Fruit fly (Drosophila melanogaster) whole organism, embryonic: ENCODE data around the gene CG6296.
A peak's percentile ranks its signal among the peaks of the same experiment; 100 is the strongest.

Source experiments
- Atf6 ChIP-seq: fragments of 200-800 bp; sonication (Bioruptor generic); IDR thresholded peaks from 2 replicates; pipeline ENCODE4 v1.3.6; 2022; ENCODE audit warnings: missing biosample characterization, missing genetic modification characterization
- Awh ChIP-seq: fragments of 200-800 bp; sonication (Bioruptor generic); IDR thresholded peaks from 2 replicates; pipeline ENCODE4, ENCODE4 v1.3.6; 2022; ENCODE audit warnings: missing biosample characterization, missing genetic modification characterization
- B-H1 ChIP-seq: fragments of 200-800 bp; sonication (Bioruptor generic); IDR thresholded peaks from 3 replicates; pipeline ENCODE4 v1.3.6; 2022; ENCODE audit warnings: missing biosample characterization, missing genetic modification characterization
- CG10543 ChIP-seq: fragments of 200-800 bp; sonication (Bioruptor generic); optimal IDR thresholded peaks from 3 replicates; lab custom pipeline; 2017; ENCODE audit warnings: missing biosample characterization, mild to moderate bottlenecking, missing genetic modification characterization, moderate library complexity
- CG11085 ChIP-seq: fragments of 200-800 bp; sonication (Bioruptor generic); IDR thresholded peaks from 2 replicates; pipeline ENCODE4 v1.3.6; 2022; ENCODE audit warnings: missing biosample characterization, missing genetic modification characterization
- CG11560 ChIP-seq: fragments of 200-800 bp; sonication (Bioruptor generic); IDR thresholded peaks from 3 replicates; pipeline ENCODE4 v1.3.6; 2022; ENCODE audit warnings: missing biosample characterization, missing genetic modification characterization
- CG12104 ChIP-seq: fragments of 200-800 bp; sonication (Bioruptor generic); optimal IDR thresholded peaks from 3 replicates; lab custom pipeline; 2016; ENCODE audit warnings: missing biosample characterization, missing genetic modification characterization
- CG12391 ChIP-seq: fragments of 200-800 bp; sonication (Bioruptor generic); optimal IDR thresholded peaks from 3 replicates; lab custom pipeline; 2018; ENCODE audit warnings: missing biosample characterization, mild to moderate bottlenecking, missing genetic modification characterization, moderate library complexity
- CG13287 ChIP-seq: fragments of 200-800 bp; sonication (Bioruptor generic); IDR thresholded peaks from 2 replicates; pipeline ENCODE4 v1.3.6; 2022; ENCODE audit warnings: missing biosample characterization, missing genetic modification characterization; ENCODE audit not compliant: partially characterized antibody
- CG13775 ChIP-seq: fragments of 200-800 bp; sonication (Bioruptor generic); optimal IDR thresholded peaks from 3 replicates; lab custom pipeline; 2017; ENCODE audit warnings: missing biosample characterization, mild to moderate bottlenecking, missing genetic modification characterization
- CG14050 ChIP-seq: fragments of 200-800 bp; sonication (Bioruptor generic); IDR thresholded peaks from 3 replicates; pipeline ENCODE4 v1.3.6; 2022; ENCODE audit warnings: missing biosample characterization, missing genetic modification characterization
- CG15011 ChIP-seq: fragments of 200-800 bp; sonication (Bioruptor generic); optimal IDR thresholded peaks from 3 replicates; lab custom pipeline; 2018; ENCODE audit warnings: missing biosample characterization, mild to moderate bottlenecking, missing genetic modification characterization
- CG17829 ChIP-seq: fragments of 200-800 bp; optimal IDR thresholded peaks from 2 replicates; lab custom pipeline; 2019; ENCODE audit warnings: missing biosample characterization, mild to moderate bottlenecking, missing genetic modification characterization, moderate library complexity
- CG18599 ChIP-seq: fragments of 200-800 bp; sonication (Bioruptor generic); optimal IDR thresholded peaks from 3 replicates; lab custom pipeline; 2017; ENCODE audit warnings: missing biosample characterization, missing genetic modification characterization, mild to moderate bottlenecking, moderate library complexity, missing genetic modification reagents
- CG31388 ChIP-seq: fragments of 200-800 bp; sonication (Bioruptor generic); optimal IDR thresholded peaks from 2 replicates; lab custom pipeline; 2016; ENCODE audit warnings: missing biosample characterization, missing genetic modification characterization
- CG4282 ChIP-seq: fragments of 200-800 bp; sonication (Bioruptor generic); optimal IDR thresholded peaks from 2 replicates; lab custom pipeline; 2016; ENCODE audit warnings: missing biosample characterization, missing genetic modification characterization
- CG6683 ChIP-seq: fragments of 200-800 bp; sonication (Bioruptor generic); optimal IDR thresholded peaks from 2 replicates; lab custom pipeline; 2017; ENCODE audit warnings: missing biosample characterization, mild to moderate bottlenecking, missing genetic modification characterization, missing genetic modification reagents
- CG8924 ChIP-seq: fragments of 200-800 bp; optimal IDR thresholded peaks from 3 replicates; lab custom pipeline; 2019; ENCODE audit warnings: missing biosample characterization, mild to moderate bottlenecking, missing genetic modification characterization, moderate library complexity
- CG9876 ChIP-seq: fragments of 200-800 bp; sonication (Bioruptor generic); optimal IDR thresholded peaks from 2 replicates; lab custom pipeline; 2016; ENCODE audit warnings: missing biosample characterization, missing genetic modification characterization
- H2.0 ChIP-seq: fragments of 200-800 bp; sonication (Bioruptor generic); IDR thresholded peaks from 2 replicates; pipeline ENCODE4 v1.3.6; 2022; ENCODE audit warnings: missing biosample characterization, missing genetic modification characterization
- Kr ChIP-seq: fragments of 200-800 bp; sonication (Bioruptor generic); optimal IDR thresholded peaks from 2 replicates; lab custom pipeline; 2017; ENCODE audit warnings: missing biosample characterization, mild to moderate bottlenecking, missing genetic modification characterization
- Lpt ChIP-seq: fragments of >200 bp; optimal IDR thresholded peaks from 2 replicates; lab custom pipeline; 2018; ENCODE audit warnings: missing biosample characterization, missing genetic modification characterization
- Max ChIP-seq: fragments of 200-800 bp; sonication (Bioruptor generic); optimal IDR thresholded peaks from 2 replicates; lab custom pipeline; 2016; ENCODE audit warnings: missing biosample characterization, mild to moderate bottlenecking, missing genetic modification characterization
- Poxn ChIP-seq: fragments of 200-800 bp; sonication (Bioruptor generic); IDR thresholded peaks from 2 replicates; pipeline ENCODE4 v1.3.6; 2022; ENCODE audit warnings: missing biosample characterization, missing genetic modification characterization
- Rx ChIP-seq: fragments of 200-800 bp; sonication (Bioruptor generic); IDR thresholded peaks from 2 replicates; pipeline ENCODE4 v1.3.6; 2022; ENCODE audit warnings: missing biosample characterization, missing genetic modification characterization
- Trl ChIP-seq, 3 experiments: fragments of >200 bp in 2 of 3; fragments of 200-800 bp in 1 of 3; sonication (Bioruptor generic) in 1 of 3; optimal IDR thresholded peaks; 2 replicates in 1 of 3; 3 replicates in 2 of 3; lab custom pipeline; 2016 to 2017; ENCODE audit warnings: missing biosample characterization in 1 of 3, missing genetic modification characterization in 1 of 3
- Xbp1 ChIP-seq: fragments of 200-800 bp; sonication (Bioruptor generic); optimal IDR thresholded peaks from 3 replicates; lab custom pipeline; 2016; ENCODE audit warnings: missing biosample characterization, mild to moderate bottlenecking, missing genetic modification characterization
- ab ChIP-seq: fragments of 200-800 bp; sonication (Bioruptor generic); optimal IDR thresholded peaks from 2 replicates; lab custom pipeline; 2016; ENCODE audit warnings: missing biosample characterization, missing genetic modification characterization
- ci ChIP-seq: fragments of 200-800 bp; sonication (Bioruptor generic); IDR thresholded peaks from 3 replicates; pipeline ENCODE4 v1.3.6; 2022; ENCODE audit warnings: missing biosample characterization, missing genetic modification characterization
- crol ChIP-seq: fragments of 200-800 bp; sonication (Bioruptor generic); IDR thresholded peaks from 2 replicates; pipeline ENCODE4 v1.3.6; 2022; ENCODE audit warnings: missing biosample characterization, missing genetic modification characterization
- en ChIP-seq: fragments of 200-800 bp; sonication (Bioruptor generic); optimal IDR thresholded peaks from 2 replicates; lab custom pipeline; 2016; ENCODE audit warnings: missing biosample characterization, missing genetic modification characterization
- fd102C ChIP-seq: fragments of 200-800 bp; sonication (Bioruptor generic); optimal IDR thresholded peaks from 2 replicates; lab custom pipeline; 2018; ENCODE audit warnings: missing biosample characterization, mild to moderate bottlenecking, missing genetic modification characterization, moderate library complexity
- fd64A ChIP-seq: fragments of 200-800 bp; sonication (Bioruptor generic); optimal IDR thresholded peaks from 3 replicates; lab custom pipeline; 2018; ENCODE audit warnings: missing biosample characterization, mild to moderate bottlenecking, missing genetic modification characterization
- ftz-f1 ChIP-seq: fragments of 200-800 bp; sonication (Bioruptor generic); optimal IDR thresholded peaks from 2 replicates; lab custom pipeline; 2016; ENCODE audit warnings: missing biosample characterization, missing genetic modification characterization
- gcm2 ChIP-seq: fragments of 200-800 bp; sonication (Bioruptor generic); optimal IDR thresholded peaks from 2 replicates; lab custom pipeline; 2016; ENCODE audit warnings: missing biosample characterization, missing genetic modification characterization
- grn ChIP-seq: fragments of 200-800 bp; sonication (Bioruptor generic); optimal IDR thresholded peaks from 3 replicates; lab custom pipeline; 2017; ENCODE audit warnings: missing biosample characterization, missing genetic modification characterization
- h ChIP-seq: fragments of >200 bp; optimal IDR thresholded peaks from 2 replicates; lab custom pipeline; 2017
- ham ChIP-seq: fragments of 200-800 bp; sonication (Bioruptor generic); IDR thresholded peaks from 2 replicates; pipeline ENCODE4 v1.3.6; 2022; ENCODE audit warnings: missing biosample characterization, missing genetic modification characterization
- hbn ChIP-seq: fragments of 200-800 bp; sonication (Bioruptor generic); IDR thresholded peaks from 2 replicates; pipeline ENCODE4 v1.3.6; 2022; ENCODE audit warnings: missing biosample characterization, missing genetic modification characterization; ENCODE audit not compliant: partially characterized antibody
- hkb ChIP-seq, 2 experiments: fragments of 200-800 bp in 1 of 2; fragments of >200 bp in 1 of 2; sonication (Bioruptor generic) in 1 of 2; IDR thresholded peaks in 1 of 2; optimal IDR thresholded peaks in 1 of 2; 2 replicates each; pipeline versions ENCODE4 v1.3.6 to Lab custom; 2017 to 2022; ENCODE audit warnings: missing biosample characterization in 1 of 2, missing genetic modification characterization in 1 of 2
- hth ChIP-seq: fragments of >200 bp; optimal IDR thresholded peaks from 2 replicates; lab custom pipeline; 2017; ENCODE audit warnings: inconsistent platforms
- nau ChIP-seq: fragments of 200-800 bp; sonication (Bioruptor generic); optimal IDR thresholded peaks from 3 replicates; lab custom pipeline; 2017; ENCODE audit warnings: missing biosample characterization, mild to moderate bottlenecking, missing genetic modification characterization, missing genetic modification reagents
- peb ChIP-seq: fragments of 200-800 bp; sonication (Bioruptor generic); IDR thresholded peaks from 2 replicates; pipeline ENCODE4 v1.3.6; 2022; ENCODE audit warnings: missing biosample characterization, missing genetic modification characterization
- pzg ChIP-seq: fragments of 200-800 bp; sonication (Bioruptor generic); optimal IDR thresholded peaks from 3 replicates; lab custom pipeline; 2018; ENCODE audit warnings: missing biosample characterization, mild to moderate bottlenecking, missing genetic modification characterization, moderate library complexity
- ro ChIP-seq: fragments of 200-800 bp; sonication (Bioruptor generic); IDR thresholded peaks from 2 replicates; pipeline ENCODE4 v1.3.6; 2022; ENCODE audit warnings: missing biosample characterization, missing genetic modification characterization
- salm ChIP-seq: fragments of 200-800 bp; sonication (Bioruptor generic); optimal IDR thresholded peaks from 2 replicates; lab custom pipeline; 2018; ENCODE audit warnings: missing biosample characterization, mild to moderate bottlenecking, missing genetic modification characterization
- sob ChIP-seq: fragments of 200-800 bp; sonication (Bioruptor generic); IDR thresholded peaks from 2 replicates; pipeline ENCODE4 v1.3.6; 2022; ENCODE audit warnings: missing biosample characterization, missing genetic modification characterization
- tll ChIP-seq, 2 experiments: fragments of 200-800 bp in 1 of 2; fragments of >200 bp in 1 of 2; sonication (Bioruptor generic) in 1 of 2; optimal IDR thresholded peaks; 2 replicates each; lab custom pipeline; 2017 to 2019; ENCODE audit warnings: missing biosample characterization in 2 of 2, missing genetic modification characterization in 2 of 2, mild to moderate bottlenecking in 1 of 2, moderate library complexity in 1 of 2
- wor ChIP-seq: fragments of 200-800 bp; sonication (Bioruptor generic); IDR thresholded peaks from 2 replicates; pipeline ENCODE4 v1.3.6; 2022; ENCODE audit warnings: missing biosample characterization, missing genetic modification characterization
- z ChIP-seq: fragments of 200-800 bp; sonication (Bioruptor generic); IDR thresholded peaks from 3 replicates; pipeline ENCODE4 v1.3.6; 2022; ENCODE audit warnings: missing biosample characterization, missing genetic modification characterization

Gene CG6296

dm6 chr3R:26954020-26954672 lies 51.1 kb downstream of the CG6296 start (continued):
- TF ChIP-seq peb (GFP tag; lab: Robert Waterston, UW), result peak; percentile 58; the same call in 1 of the 2 replicates
- no peak for TF ChIP-seq grn (GFP tag; lab: Kevin White, UChicago)
- TF ChIP-seq CG17829 (tag; lab: Kevin White, UChicago), result peak; percentile 73
- TF ChIP-seq ftz-f1 (GFP tag; lab: Kevin White, UChicago), result peak; percentile 31
- TF ChIP-seq CG10543 (GFP tag; lab: Kevin White, UChicago), result peak; percentile 25
- peak; percentile 84 for TF ChIP-seq Awh
- no peak for TF ChIP-seq fd64A (GFP tag; lab: Kevin White, UChicago)
- no peak for TF ChIP-seq en (GFP tag; lab: Kevin White, UChicago)
- peak; percentile 78 for TF ChIP-seq CG14050 (GFP tag; lab: Robert Waterston, UW)
- TF ChIP-seq ci (GFP tag; lab: Robert Waterston, UW), result peak; percentile 89
- TF ChIP-seq CG9876 (GFP tag; lab: Kevin White, UChicago), result no peak
- TF ChIP-seq Lpt, result no peak
- TF ChIP-seq wor, result peak; percentile 80
- peak; percentile 70 for TF ChIP-seq Rx (GFP tag; lab: Robert Waterston, UW)
- TF ChIP-seq nau (GFP tag; lab: Kevin White, UChicago), result peak; percentile 48
- peak; percentile 61; the same call in 1 of the 2 replicates for TF ChIP-seq CG11085 (GFP tag; lab: Robert Waterston, UW)
- peak; percentile 85 for TF ChIP-seq CG12391 (tag; lab: Kevin White, UChicago)
- TF ChIP-seq B-H1 (GFP tag; lab: Robert Waterston, UW), result peak; percentile 85
- TF ChIP-seq ham, result no peak
- TF ChIP-seq CG11560 (tag; lab: Robert Waterston, UW), result peak; percentile 48; the same call in 1 of the 3 replicates
- no peak for TF ChIP-seq Kr (GFP tag; lab: Kevin White, UChicago)
- TF ChIP-seq CG13287, result no peak
- peak; percentile 89 for TF ChIP-seq CG18599 (GFP tag; lab: Kevin White, UChicago)
- TF ChIP-seq CG13775 (GFP tag; lab: Kevin White, UChicago), result peak; percentile 54
- TF ChIP-seq hkb (optimal IDR thresholded peaks at IDR 0.05; lab: Kevin White, UChicago), result no peak
- TF ChIP-seq hkb (GFP tag; IDR thresholded peaks at IDR 0.05; lab: Robert Waterston, UW), result peak; percentile 86
- peak; percentile 44 for TF ChIP-seq CG6683 (GFP tag; lab: Kevin White, UChicago)
- peak; percentile 61; the same call in 1 of the 2 replicates for TF ChIP-seq Atf6 (GFP tag; lab: Robert Waterston, UW)
- no peak for TF ChIP-seq fd102C
- TF ChIP-seq CG4282 (GFP tag; lab: Kevin White, UChicago), result no peak
- peak in 1 of 2 experiments; percentile 17 for TF ChIP-seq Trl (optimal IDR thresholded peaks at IDR 0.05; lab: Kevin White, UChicago)
- no peak for TF ChIP-seq Trl (GFP tag; optimal IDR thresholded peaks at IDR 0.05; lab: Kevin White, UChicago)
- peak; percentile 86 for TF ChIP-seq CG8924 (tag; lab: Kevin White, UChicago)
- TF ChIP-seq hth (lab: Kevin White, UChicago), result no peak
- no peak for TF ChIP-seq gcm2 (GFP tag; lab: Kevin White, UChicago)
- TF ChIP-seq ab (GFP tag; lab: Kevin White, UChicago), result no peak
- peak; percentile 74 for TF ChIP-seq sob (GFP tag; lab: Robert Waterston, UW)
- no peak; the same call in 2 of the 3 replicates for TF ChIP-seq z
- peak; percentile 56 for TF ChIP-seq CG12104 (GFP tag; lab: Kevin White, UChicago)
- peak; percentile 65 for TF ChIP-seq salm (tag; lab: Kevin White, UChicago)
- no peak for TF ChIP-seq hbn (GFP tag; lab: Robert Waterston, UW)
- no peak for TF ChIP-seq Poxn (GFP tag; lab: Robert Waterston, UW)
- TF ChIP-seq H2.0, result peak; percentile 81
- peak; percentile 64 for TF ChIP-seq ro (GFP tag; lab: Robert Waterston, UW)
- peak; percentile 74 for TF ChIP-seq Xbp1 (GFP tag; lab: Kevin White, UChicago)
- TF ChIP-seq CG15011 (GFP tag; lab: Kevin White, UChicago), result no peak
- TF ChIP-seq pzg (GFP tag; lab: Kevin White, UChicago), result no peak
- TF ChIP-seq crol (GFP tag; lab: Robert Waterston, UW), result no peak
- no peak for TF ChIP-seq h (lab: Kevin White, UChicago)
- peak; percentile 34 for TF ChIP-seq CG31388 (GFP tag; lab: Kevin White, UChicago)
- TF ChIP-seq Max (GFP tag; lab: Kevin White, UChicago), result peak; percentile 16
- no peak for TF ChIP-seq tll (GFP tag; optimal IDR thresholded peaks at IDR 0.05; lab: Kevin White, UChicago)
